Worm (Caenorhabditis elegans): Measurements from ENCODE around the gene T10D4.14.

Gene T10D4.14

ce11 chrII:3109533-3109932, 42.0 kb downstream of the T10D4.14 start:
- peak; percentile 70 for TF ChIP-seq set-16 (GFP tag; IDR thresholded peaks at IDR 0.05)
- no peak for TF ChIP-seq zip-2 (tag; optimal IDR thresholded peaks at IDR 0.05)
- TF ChIP-seq aha-1 (tag), result peak; percentile 80

ce11 chrII:3108101-3108500, 43.4 kb downstream of the T10D4.14 start:
- no peak for TF ChIP-seq hmg-1.1 (GFP tag; IDR thresholded peaks at IDR 0.05)
- TF ChIP-seq mxl-3 (GFP tag; optimal IDR thresholded peaks at IDR 0.05), result no peak
- TF ChIP-seq unc-62 (GFP tag; optimal IDR thresholded peaks at IDR 0.05 in 1 of 2), result no peak
- TF ChIP-seq unc-62 (tag; optimal IDR thresholded peaks at IDR 0.05), result no peak
- peak; percentile 55; the same call in 1 of the 2 replicates for TF ChIP-seq F26F4.8 (GFP tag; conservative IDR thresholded peaks at IDR 0.05)
- TF ChIP-seq mxl-2 (GFP tag; conservative IDR thresholded peaks at IDR 0.05), result no peak
- TF ChIP-seq nhr-25 (tag; optimal IDR thresholded peaks at IDR 0.05; ENCODE audit: borderline replicate concordance, insufficient read depth), result no peak
- TF ChIP-seq set-16 (GFP tag; IDR thresholded peaks at IDR 0.05), result peak; percentile 94
- TF ChIP-seq ztf-7 (tag; optimal IDR thresholded peaks at IDR 0.05), result no peak
- no peak for TF ChIP-seq ceh-28 (tag; optimal IDR thresholded peaks at IDR 0.05)
- no peak for TF ChIP-seq ces-1 (GFP tag; optimal IDR thresholded peaks at IDR 0.05)
- TF ChIP-seq fkh-10 (GFP tag; optimal IDR thresholded peaks at IDR 0.05), result no peak
- 0 out of 2 replicates have a peak, but pooled peaks have one; percentile 16 for TF ChIP-seq egl-43 (GFP tag; IDR thresholded peaks at IDR 0.05)
- TF ChIP-seq ceh-32 (tag; optimal IDR thresholded peaks at IDR 0.05; ENCODE audit: poor library complexity), result no peak
- no peak for TF ChIP-seq daf-19 (GFP tag; conservative IDR thresholded peaks at IDR 0.05)

- TF ChIP-seq mxl-2 (GFP tag; conservative IDR thresholded peaks at IDR 0.05) (no peak), pha-4 (GFP tag; IDR thresholded peaks at IDR 0.05) (no peak), pha-4 (tag; optimal IDR thresholded peaks at IDR 0.05) (no peak), unc-62 (GFP tag; optimal IDR thresholded peaks at IDR 0.05 in 1 of 2) (no peak), unc-62 (tag; optimal IDR thresholded peaks at IDR 0.05) (no peak), Y75B8A.6 (GFP tag; IDR thresholded peaks at IDR 0.05) (no peak), nhr-77 (tag; optimal IDR thresholded peaks at IDR 0.05) (no peak), vab-7 (GFP tag; IDR thresholded peaks at IDR 0.05) (no peak), ZK546.5 (tag; optimal IDR thresholded peaks at IDR 0.05) (no peak), lin-39 (tag; optimal IDR thresholded peaks at IDR 0.05) (no peak), nhr-48 (tag; optimal IDR thresholded peaks at IDR 0.05) (no peak), mxl-3 (GFP tag; optimal IDR thresholded peaks at IDR 0.05) (no peak)
Measured at ce11 chrII:3105765-3106164, 45.8 kb downstream of the T10D4.14 start, which contains the start of gene clec-122. clec-122 (plus strand) TSS chrII:3106065.

- TF ChIP-seq aly-2 (tag; optimal IDR thresholded peaks at IDR 0.05) (no peak), dpl-1 (GFP tag; optimal IDR thresholded peaks at IDR 0.05) (no peak), nhr-28 (tag; optimal IDR thresholded peaks at IDR 0.05) (no peak), mdl-1 (tag; optimal IDR thresholded peaks at IDR 0.05) (no peak), ctbp-1 (GFP tag; IDR thresholded peaks at IDR 0.05) (no peak), rbr-2 (tag; optimal IDR thresholded peaks at IDR 0.05) (no peak)
Measured at ce11 chrII:3102018-3102417, 49.5 kb downstream of the T10D4.14 start, which contains the start of gene clec-121. clec-121 (plus strand) TSS chrII:3102318.
